Fruit fly (Drosophila melanogaster): ENCODE data around the gene CG13599.

The CG13599 gene

DNA sequence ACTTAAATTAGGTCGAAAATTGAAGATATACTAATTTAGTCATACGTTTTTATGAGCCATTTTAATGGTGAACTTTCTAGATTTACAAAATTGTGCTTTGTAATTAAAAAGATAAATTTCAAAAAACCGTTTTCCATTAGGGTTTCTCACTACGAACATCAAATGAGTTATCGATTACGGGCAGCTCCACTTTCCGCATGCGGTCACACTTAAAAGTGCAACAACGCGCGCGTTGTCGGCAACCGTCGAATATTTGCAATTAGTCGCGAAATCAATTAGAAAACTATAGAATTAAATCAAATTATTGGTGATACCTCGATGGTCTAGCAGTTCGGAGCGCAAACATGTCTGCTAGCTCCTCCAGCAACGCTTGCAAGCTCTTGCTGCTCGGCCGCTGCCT is 7.2 kb upstream of the CG13599 start, which contains the start of gene Ndc1 (continued):
- TF ChIP-seq D (optimal IDR thresholded peaks at IDR 0.05) (no peak), D (GFP tag; optimal IDR thresholded peaks at IDR 0.05) (no peak), CG1832 (GFP tag; optimal IDR thresholded peaks at IDR 0.05) (no peak), chinmo (GFP tag; IDR thresholded peaks at IDR 0.05; ENCODE audit: partially characterized antibody) (peak; percentile 72; the same call in 1 of the 4 replicates), wdn (GFP tag; IDR thresholded peaks at IDR 0.05) (no peak), sna (GFP tag; IDR thresholded peaks at IDR 0.05; ENCODE audit: partially characterized antibody) (peak; percentile 16; the same call in 1 of the 2 replicates), CG14667 (GFP tag; IDR thresholded peaks at IDR 0.05) (no peak), slp2 (GFP tag; optimal IDR thresholded peaks at IDR 0.05) (no peak), HLH4C (GFP tag; IDR thresholded peaks at IDR 0.05; ENCODE audit: partially characterized antibody) (0 out of 3 replicates have a peak, but pooled peaks have one; percentile 37), br (optimal IDR thresholded peaks at IDR 0.05) (no peak), CG17829 (tag; optimal IDR thresholded peaks at IDR 0.05) (no peak), ase (GFP tag; IDR thresholded peaks at IDR 0.05) (no peak), Hey (tag; optimal IDR thresholded peaks at IDR 0.05) (no peak), CkIIα-i1 (GFP tag; IDR thresholded peaks at IDR 0.05) (no peak), BEAF-32 (GFP tag; optimal IDR thresholded peaks at IDR 0.05) (peak; percentile 49), ro (GFP tag; IDR thresholded peaks at IDR 0.05) (no peak), CG1603 (tag; optimal IDR thresholded peaks at IDR 0.05) (peak; percentile 31), amos (GFP tag; IDR thresholded peaks at IDR 0.05; ENCODE audit: partially characterized antibody) (peak; percentile 15; the same call in 1 of the 2 replicates), CG17359 (tag; optimal IDR thresholded peaks at IDR 0.05) (no peak), D19B (GFP tag; optimal IDR thresholded peaks at IDR 0.05) (no peak), sens (GFP tag) (peak; percentile 49), zfh2 (GFP tag; optimal IDR thresholded peaks at IDR 0.05) (no peak), gsb (GFP tag; IDR thresholded peaks at IDR 0.05) (no peak), CG14965 (GFP tag; optimal IDR thresholded peaks at IDR 0.05; ENCODE audit: borderline replicate concordance) (no peak), CG11560 (tag; IDR thresholded peaks at IDR 0.05) (no peak), sima (GFP tag; optimal IDR thresholded peaks at IDR 0.05) (no peak), Dll (GFP tag; IDR thresholded peaks at IDR 0.05; ENCODE audit: partially characterized antibody) (peak; percentile 47; the same call in 2 of the 4 replicates), CG15514 (GFP tag; optimal IDR thresholded peaks at IDR 0.05) (peak; percentile 25), cwo (GFP tag; optimal IDR thresholded peaks at IDR 0.05) (no peak), Chrac-16 (GFP tag; optimal IDR thresholded peaks at IDR 0.05) (no peak), Fer3 (tag; optimal IDR thresholded peaks at IDR 0.05) (no peak), toy (GFP tag; IDR thresholded peaks at IDR 0.05) (no peak), hkb (optimal IDR thresholded peaks at IDR 0.05) (no peak), hkb (GFP tag; IDR thresholded peaks at IDR 0.05) (no peak), tio (GFP tag; optimal IDR thresholded peaks at IDR 0.05) (no peak), Kr (GFP tag; optimal IDR thresholded peaks at IDR 0.05) (no peak), gcm (GFP tag; optimal IDR thresholded peaks at IDR 0.05) (no peak), CG2875 (GFP tag; optimal IDR thresholded peaks at IDR 0.05) (no peak), hb (GFP tag; IDR thresholded peaks at IDR 0.05; ENCODE audit: partially characterized antibody) (no peak), GATAe (GFP tag; conservative IDR thresholded peaks at IDR 0.05) (no peak), CG4854 (GFP tag; optimal IDR thresholded peaks at IDR 0.05) (no peak), CG16863 (GFP tag; optimal IDR thresholded peaks at IDR 0.05) (no peak), Myb (GFP tag; optimal IDR thresholded peaks at IDR 0.05) (peak; percentile 96), Ravus (GFP tag; IDR thresholded peaks at IDR 0.05) (no peak), eyg (GFP tag; optimal IDR thresholded peaks at IDR 0.05) (no peak), bbx (GFP tag; IDR thresholded peaks at IDR 0.05; ENCODE audit: partially characterized antibody) (peak; percentile 37; the same call in 1 of the 2 replicates), stwl (tag; optimal IDR thresholded peaks at IDR 0.05) (peak; percentile 6), repo (GFP tag; optimal IDR thresholded peaks at IDR 0.05) (no peak), CG18764 (GFP tag; optimal IDR thresholded peaks at IDR 0.05) (no peak), grn (GFP tag; optimal IDR thresholded peaks at IDR 0.05) (no peak), Aef1 (GFP tag; IDR thresholded peaks at IDR 0.05) (no peak), Dbx (GFP tag; IDR thresholded peaks at IDR 0.05) (no peak)
